Fruit fly (Drosophila melanogaster) ovary, adult (tissue): ENCODE results near the gene CG31915.

ENCODE experiments used
- CG17801 ChIP-seq: fragments of 200-800 bp; optimal IDR thresholded peaks from 2 replicates; lab custom pipeline; 2019; ENCODE audit warnings: missing biosample characterization, mild to moderate bottlenecking, missing genetic modification characterization, moderate library complexity; ENCODE audit not compliant: partially characterized antibody

CG31915 gene

DNA sequence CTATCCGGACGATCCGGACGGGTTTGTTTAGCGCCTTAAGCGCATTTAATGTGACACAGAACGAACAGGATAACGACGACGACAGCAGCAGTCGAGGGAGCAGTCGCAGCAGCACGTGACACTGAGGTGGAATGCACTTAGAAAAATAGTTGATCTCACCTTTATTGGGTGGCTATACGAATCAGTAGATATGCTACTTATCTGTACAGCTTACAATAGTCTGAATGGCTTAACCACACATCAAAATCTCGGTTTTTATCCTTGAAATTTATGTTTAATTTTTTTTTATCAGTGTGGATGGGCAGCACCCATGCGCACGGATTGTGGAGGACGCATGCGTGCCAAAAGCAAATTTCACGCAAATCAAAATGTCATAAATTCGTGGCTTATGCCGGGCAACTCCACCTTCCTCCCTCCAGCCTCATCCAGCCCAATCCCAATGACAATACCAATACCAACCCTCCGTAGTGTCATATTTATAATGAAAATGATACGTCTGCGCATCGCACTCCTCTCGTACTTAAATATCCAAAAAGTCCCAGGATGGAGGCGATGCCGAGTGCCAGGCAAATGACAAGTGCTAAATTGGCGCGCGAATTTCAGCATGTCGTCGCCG, 20.0 kb upstream of the CG31915 start:
- TF ChIP-seq CG17801 (GFP tag; lab: Kevin White, UChicago) = no peak

DNA sequence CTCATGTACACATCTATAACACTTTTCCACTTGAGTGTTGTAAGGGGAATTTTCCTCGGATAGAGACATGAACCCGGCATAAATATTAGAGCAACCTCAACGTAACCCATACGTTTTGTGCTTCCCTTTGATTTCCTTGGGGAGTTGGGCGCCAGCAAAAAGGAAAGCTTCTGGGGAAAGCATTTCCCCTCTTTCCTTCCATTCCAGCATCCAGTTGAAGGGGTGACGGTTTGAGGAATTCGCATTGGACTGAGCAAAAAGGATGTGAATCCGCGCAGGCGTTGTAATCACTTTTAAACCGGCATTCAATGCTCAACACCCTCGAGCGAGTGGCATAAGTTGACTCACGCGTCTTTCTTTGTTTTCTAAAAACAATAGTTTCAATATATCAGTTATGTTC, 13.0 kb upstream of the CG31915 start:
- no peak for TF ChIP-seq CG17801 (GFP tag; lab: Kevin White, UChicago)

DNA sequence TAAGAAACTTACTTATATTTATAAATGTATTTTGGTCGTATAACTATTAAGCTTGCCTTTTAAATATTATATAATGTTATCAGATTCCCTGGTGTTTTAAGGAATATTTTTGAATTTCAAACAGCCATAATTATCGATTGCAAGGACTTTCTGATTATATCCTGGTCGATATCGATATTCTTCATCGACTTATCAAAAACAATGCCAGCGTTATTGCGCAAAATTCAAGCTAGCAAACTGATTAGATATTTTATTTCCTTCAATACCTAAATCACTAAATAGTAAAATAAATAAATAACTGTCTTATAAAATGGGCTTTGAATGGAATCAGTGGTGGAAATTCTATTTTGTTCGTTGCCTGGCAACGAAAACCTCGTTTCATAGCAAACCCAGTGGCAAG, 10.5 kb upstream of the CG31915 start, which contains the start of gene CG14020:
TSS of gene CG14020 (plus strand) at position 345 of the 400 bp plus-strand sequence.
- TF ChIP-seq CG17801 (GFP tag; lab: Kevin White, UChicago) = no peak

DNA sequence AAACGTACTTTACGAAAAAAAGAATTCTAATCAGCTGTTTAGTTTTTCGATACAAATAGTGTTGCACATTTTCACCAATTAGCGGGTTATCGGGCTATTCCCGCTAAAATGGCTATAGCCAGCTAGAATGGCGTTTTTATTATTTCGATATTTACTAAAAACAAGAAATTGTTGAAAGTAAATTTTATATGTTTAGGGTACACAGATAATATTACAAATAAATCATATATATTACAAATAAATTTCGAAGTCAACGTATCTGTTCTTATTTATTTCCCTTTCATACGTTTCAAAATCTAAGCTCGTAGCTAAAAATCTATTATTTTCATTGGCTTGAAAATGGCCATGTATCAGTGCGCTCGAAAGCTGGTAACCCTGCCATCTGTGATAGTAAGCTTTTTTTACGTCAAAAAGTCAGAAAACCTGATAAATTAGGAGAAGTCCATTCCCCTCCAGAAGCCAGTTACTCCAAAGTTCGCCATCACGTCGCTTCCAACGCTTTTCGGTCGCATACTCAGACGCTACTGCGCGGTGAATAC, 8.0 kb upstream of the CG31915 start, which contains the start of the genes CG7382 and cl:
TSS of gene CG7382 (minus strand) at position 51 of the 539 bp plus-strand sequence.
TSS of gene cl (plus strand) at position 290 of the 539 bp plus-strand sequence.
- TF ChIP-seq CG17801 (GFP tag; lab: Kevin White, UChicago) = no peak

DNA sequence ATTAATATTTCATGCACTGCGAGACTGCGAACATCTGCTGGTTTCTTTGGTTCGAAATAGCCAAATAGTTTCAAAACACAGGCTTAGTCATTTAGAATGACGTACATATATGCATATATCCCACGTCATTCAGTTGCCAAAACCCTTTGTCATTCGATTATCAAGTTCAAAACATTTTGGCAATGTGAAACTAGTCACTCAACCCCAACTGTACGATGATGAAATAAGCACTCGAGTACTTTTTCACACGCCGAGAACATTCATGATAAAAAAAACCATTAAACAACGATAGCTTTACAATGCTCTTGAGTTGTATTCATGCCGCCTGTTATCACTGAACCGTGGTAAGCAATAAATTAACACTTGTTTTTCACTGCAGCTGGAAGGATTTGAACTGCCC, 7.2 kb upstream of the CG31915 start:
- TF ChIP-seq CG17801 (GFP tag; lab: Kevin White, UChicago) = no peak

DNA sequence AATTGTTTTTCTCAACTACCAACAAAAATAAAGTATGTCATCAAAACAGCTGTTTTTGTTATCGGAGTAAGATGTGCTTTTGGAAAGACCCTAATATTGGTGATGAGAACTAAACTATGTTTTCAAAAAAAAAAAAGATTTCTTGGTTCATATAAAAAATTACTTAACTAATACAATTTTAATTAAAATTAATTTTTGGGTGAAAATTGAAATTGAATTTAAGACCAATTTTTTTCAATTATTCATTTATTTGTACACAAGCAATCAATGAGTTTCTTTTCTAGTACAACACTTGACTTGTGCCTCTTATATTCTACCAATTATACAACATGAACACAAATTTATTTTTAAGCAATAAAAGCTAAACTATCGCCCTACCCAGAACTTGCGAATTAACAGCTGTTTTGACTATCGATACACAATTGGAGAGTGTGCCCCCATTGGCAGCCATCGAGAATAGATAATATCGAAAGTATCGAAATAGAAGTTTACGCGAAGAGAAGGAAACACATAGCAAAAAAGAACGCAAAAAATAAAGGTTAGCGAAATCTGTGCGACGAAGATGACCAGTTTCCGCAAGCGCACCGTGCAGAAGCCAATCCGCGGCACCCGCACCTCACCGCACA, 4.0 kb upstream of the CG31915 start, which contains the start of the genes Vps52 and Elp4:
TSS of gene Vps52 (minus strand) at position 51 of the 626 bp plus-strand sequence.
TSS of gene Elp4 (plus strand) at position 292 of the 626 bp plus-strand sequence.
- peak; percentile 51 for TF ChIP-seq CG17801 (GFP tag; lab: Kevin White, UChicago)

DNA sequence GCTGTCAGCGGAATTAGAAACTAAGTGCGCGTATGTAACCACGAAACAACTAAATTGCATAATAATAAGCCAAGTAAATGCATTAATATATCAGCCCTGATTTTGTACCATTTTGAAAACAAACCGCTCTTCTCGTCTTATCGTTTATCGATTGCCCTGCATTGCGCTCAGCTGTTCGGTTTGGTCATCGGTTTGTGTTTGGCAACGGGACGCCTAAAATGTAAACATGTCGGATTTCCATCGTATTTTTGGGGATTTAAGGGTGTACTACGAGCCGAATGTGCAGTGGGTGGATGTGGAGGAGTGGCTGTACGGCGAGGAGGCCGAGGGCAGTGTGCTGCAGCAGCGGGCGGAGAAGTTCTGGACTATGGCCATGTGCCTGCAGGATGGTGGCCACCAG, 2.2 kb upstream of the CG31915 start, which contains the start of gene Cap-D3:
TSS of gene Cap-D3 (plus strand) at position 183 of the 400 bp plus-strand sequence.
- TF ChIP-seq CG17801 (GFP tag; lab: Kevin White, UChicago) = no peak

DNA sequence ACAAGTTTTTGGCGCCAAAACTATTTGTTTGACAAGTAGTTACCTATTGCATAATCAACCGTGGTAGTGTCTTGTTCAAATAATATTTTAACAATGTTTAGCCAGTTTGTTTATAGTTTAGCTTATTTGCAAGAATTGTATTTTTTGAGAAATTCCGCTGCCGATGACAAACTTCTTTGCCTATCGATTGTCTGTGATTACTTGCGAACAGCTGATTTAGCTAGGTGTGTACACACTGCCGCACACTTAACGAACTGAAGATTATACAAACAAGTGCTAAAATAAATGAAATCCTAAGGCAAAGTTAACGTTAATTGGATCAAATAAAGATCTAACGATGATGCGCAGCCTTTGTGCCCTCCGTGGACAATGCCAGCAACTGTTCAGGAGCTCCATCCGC, 1.2 kb upstream of the CG31915 start, which contains the start of gene Cox11:
TSS of gene Cox11 (plus strand) at position 220 of the 400 bp plus-strand sequence.
- no peak for TF ChIP-seq CG17801 (GFP tag; lab: Kevin White, UChicago)

DNA sequence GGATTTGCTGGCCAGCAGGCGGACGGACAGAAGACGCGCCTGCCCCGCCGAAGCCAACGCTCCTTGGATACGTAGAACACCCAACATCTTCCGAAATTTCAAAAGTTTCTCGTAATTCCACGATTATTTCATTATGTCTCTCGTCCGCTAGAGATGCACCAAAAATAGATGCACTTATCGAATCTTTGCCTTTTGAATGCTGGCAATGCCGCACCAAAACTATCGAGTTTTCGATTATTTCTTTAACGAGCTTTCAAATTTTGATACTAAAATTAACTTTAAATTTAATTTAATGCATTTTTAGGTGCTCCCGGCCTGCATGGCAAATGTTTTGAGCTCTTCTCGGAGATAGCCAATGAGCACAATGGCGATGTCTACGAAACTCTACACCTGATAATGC, 4.1 kb downstream of the CG31915 start, which contains the start of gene Coq6:
TSS of gene Coq6 (minus strand) at position 163 of the 400 bp plus-strand sequence.
- no peak for TF ChIP-seq CG17801 (GFP tag; lab: Kevin White, UChicago)

DNA sequence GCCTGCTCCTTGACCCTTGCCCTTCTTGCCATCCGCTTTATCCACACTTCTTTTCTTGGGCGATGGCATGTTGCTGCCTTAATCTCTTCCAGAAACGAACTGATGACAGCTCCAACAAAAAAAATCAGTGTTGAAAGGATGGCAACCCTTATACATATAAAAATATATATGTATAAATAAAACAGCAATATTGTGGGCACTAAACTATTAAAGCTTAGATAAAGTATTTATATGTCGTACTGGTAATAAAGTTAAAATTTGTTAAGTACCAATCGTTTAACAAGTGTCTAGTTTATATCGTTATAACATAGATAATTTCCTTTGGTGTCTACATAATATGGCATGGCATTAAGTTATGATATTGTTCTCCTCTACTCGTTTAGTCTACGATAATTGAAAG, 8.7 kb downstream of the CG31915 start, which contains the start of gene tomb:
TSS of gene tomb (minus strand) at position 101 of the 400 bp plus-strand sequence.
- no peak for TF ChIP-seq CG17801 (GFP tag; lab: Kevin White, UChicago)

DNA sequence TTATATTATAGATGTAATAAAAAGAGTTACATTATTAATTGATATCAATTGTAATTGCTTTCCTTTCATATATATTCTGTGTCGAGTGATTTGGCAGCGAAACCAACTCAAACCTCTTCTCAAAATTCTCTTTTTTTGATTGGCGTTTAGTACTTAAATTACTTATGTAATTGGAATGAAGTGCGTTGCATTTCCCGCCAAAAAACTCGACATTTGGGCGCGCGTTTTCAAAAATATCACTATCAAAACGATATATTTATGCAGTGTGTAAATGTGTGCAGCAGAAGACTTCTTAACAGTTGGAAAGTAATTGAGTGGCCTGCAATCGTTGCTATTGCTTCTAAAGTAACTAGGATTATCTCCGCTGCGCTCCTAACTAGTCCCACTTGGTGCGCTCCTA, 9.1 kb downstream of the CG31915 start:
- no peak for TF ChIP-seq CG17801 (GFP tag; lab: Kevin White, UChicago)

DNA sequence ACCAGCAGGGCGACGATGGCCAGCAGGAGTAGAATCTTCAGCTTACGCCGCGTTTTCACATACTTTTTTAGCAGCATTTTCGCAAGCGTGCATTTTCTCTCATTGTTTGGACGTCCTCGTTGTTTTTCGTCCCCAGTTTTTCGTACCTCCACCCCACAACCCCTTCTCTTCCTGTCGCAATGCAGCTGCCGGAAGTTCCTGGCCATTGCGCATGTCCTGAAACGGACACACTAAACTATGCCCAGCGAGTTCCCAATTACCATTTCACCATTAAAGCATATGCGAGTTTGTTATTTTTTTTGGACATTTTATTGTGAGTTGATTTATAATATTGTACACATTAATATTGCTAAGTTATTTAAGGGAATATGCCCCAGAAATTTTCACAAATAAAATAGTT, 11.1 kb downstream of the CG31915 start, which contains the start of gene CG14015:
TSS of gene CG14015 (minus strand) at position 163 of the 400 bp plus-strand sequence.
- TF ChIP-seq CG17801 (GFP tag; lab: Kevin White, UChicago) = no peak

DNA sequence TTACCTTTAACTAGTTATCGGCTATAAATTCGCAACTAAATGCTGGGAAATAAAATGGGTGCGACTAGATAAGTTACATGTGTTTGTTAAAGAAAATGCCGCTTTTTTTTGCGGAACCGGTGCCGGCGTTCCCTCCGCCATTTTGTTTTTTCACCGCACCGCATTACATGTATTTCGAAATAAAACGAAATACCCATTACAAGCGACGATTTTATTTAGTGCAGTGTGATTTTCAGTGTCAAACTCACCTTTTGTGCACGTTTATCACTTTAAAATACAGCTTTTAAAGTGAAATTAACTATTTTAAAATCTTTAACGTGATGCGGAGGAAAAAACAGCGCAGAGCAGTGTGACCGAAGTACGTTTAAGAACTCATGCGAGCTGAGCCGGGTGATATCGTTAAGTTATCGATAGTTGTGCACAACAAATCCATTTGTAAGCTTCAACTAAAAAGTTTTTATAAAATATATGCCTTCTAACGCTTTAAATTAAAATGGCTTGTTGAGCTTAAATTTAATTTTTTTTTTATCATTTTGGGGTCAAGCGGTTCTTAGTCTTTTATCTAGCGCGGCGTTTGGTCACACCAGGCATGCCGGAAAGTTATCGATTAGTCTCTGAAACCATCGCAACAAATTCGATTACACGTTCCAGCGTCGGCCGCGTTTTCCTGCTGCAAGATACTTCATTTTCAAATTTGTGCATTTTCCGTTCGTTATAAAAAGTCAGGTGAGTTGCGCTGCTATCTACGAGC, 14.2 kb downstream of the CG31915 start, which contains the start of the genes Hel25E and Lam:
TSS of gene Hel25E (minus strand) at position 380 of the 751 bp plus-strand sequence.
TSS of gene Lam (plus strand) at position 546 of the 751 bp plus-strand sequence.
- no peak for TF ChIP-seq CG17801 (GFP tag; lab: Kevin White, UChicago)

DNA sequence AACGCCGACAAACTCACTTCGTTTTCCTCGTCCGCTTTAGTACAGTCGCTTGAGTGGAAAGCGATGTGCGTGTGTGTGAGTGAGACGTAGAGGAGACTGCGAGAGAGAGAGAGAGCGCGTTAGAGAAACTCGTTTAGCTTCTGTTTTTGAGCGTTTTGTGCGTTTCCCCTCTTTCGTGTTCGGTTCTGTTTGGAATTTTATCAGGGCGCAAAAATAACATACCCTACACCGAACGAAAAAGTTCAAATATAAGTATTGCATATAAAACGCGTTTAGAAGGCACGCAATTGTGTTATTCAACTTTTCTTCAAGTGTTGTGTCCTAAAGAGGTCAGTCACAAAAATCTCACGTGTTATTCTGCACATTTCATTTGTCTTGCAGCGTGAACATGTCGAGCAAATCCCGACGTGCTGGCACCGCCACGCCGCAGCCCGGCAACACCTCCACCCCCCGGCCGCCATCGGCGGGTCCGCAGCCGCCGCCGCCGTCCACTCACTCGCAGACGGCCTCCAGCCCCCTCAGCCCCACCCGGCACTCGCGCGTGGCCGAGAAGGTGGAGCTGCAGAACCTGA, 15.1 kb downstream of the CG31915 start:
- peak; percentile 20 for TF ChIP-seq CG17801 (GFP tag; lab: Kevin White, UChicago)
